Worm (Caenorhabditis elegans) whole organism, mixed stage, embryonic: ENCODE results near the gene Y50D4A.6.

Experiments used
- blmp-1 ChIP-seq: fragments of 150-350 bp; optimal IDR thresholded peaks from 2 replicates; lab custom pipeline; 2014; ENCODE audit warnings: missing biosample characterization, missing genetic modification characterization
- ham-2 ChIP-seq: fragments of 200-800 bp; sonication (Bioruptor generic); optimal IDR thresholded peaks from 2 replicates; lab custom pipeline; 2018; ENCODE audit warnings: mild to moderate bottlenecking, missing genetic modification characterization, missing compliant biosample characterization
- lsy-2 ChIP-seq: fragments of 150-350 bp; optimal IDR thresholded peaks from 2 replicates; lab custom pipeline; 2014; ENCODE audit warnings: missing biosample characterization, missing genetic modification characterization
- nhr-237 ChIP-seq: fragments of 150-350 bp; optimal IDR thresholded peaks from 2 replicates; lab custom pipeline; 2014; ENCODE audit warnings: missing biosample characterization, missing genetic modification characterization
- pha-4 ChIP-seq: fragments of 150-350 bp; optimal IDR thresholded peaks from 2 replicates; lab custom pipeline; 2018; ENCODE audit warnings: missing biosample characterization, missing genetic modification reagents, missing genetic modification characterization

DNA sequence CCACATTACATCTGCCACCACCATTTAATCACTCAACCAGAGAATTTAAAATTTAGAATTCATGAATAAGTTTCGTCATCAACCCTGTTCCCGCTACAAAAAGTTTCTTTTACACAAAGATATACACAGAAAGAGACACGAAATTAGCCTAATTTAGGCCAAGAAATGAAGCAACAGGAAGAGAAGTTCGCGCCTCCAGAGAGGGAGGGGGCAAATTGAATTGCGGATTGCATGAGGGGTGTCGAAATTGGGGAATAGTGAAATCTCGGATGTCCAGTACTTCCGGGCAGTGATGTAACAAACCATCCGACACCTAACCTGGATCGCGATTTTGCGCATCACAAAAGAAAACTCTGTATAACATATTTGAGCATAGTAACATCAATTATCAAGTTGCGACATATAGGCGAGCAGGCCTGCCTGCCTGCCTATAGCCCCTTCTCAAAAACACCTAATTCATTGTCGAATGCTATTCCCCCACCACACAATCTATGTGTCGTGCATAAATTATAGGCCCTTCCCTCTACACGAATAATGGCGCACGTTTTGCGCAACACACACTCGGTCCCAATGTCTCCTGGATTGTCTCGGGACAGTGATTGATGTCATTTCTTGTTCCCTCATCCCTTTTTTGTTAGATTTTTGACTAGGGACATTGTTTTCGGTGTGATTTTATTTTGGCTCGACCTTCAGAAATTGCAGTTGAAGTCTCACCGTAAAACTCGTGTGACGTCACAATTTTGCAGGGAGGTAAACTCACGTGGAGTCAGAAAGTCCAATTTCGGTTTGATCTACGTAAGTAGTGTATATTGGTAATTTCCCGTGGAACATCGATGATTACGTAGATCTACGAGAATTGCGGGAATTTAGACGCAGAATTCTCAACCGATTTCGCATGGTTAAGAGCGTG lies 28.9 kb upstream of the Y50D4A.6 start:
- no peak for TF ChIP-seq blmp-1 (tag; lab: Kevin White, UChicago)
- no peak for TF ChIP-seq ham-2 (GFP tag; lab: Kevin White, UChicago)
- TF ChIP-seq lsy-2 (tag; lab: Kevin White, UChicago): no peak
- TF ChIP-seq nhr-237: no peak
- no peak for TF ChIP-seq pha-4 (tag; lab: Kevin White, UChicago)
